Worm (Caenorhabditis elegans): ENCODE data around the gene top-2.
A peak's percentile ranks its signal among the peaks of the same experiment; 100 is the strongest.

The top-2 gene

ce11 chrII:11865644-11866043 is 9.3 kb upstream of the top-2 start, which contains the start of gene K12D12.4:
K12D12.4 (minus strand) TSS chrII:11865744.
- TF ChIP-seq mep-1 (tag; optimal IDR thresholded peaks at IDR 0.05) = no peak
- no peak for TF ChIP-seq ceh-39 (tag; optimal IDR thresholded peaks at IDR 0.05)
- no peak for TF ChIP-seq unc-120 (tag; optimal IDR thresholded peaks at IDR 0.05; ENCODE audit: poor library complexity, severe bottlenecking)
- no peak for TF ChIP-seq ceh-83 (GFP tag; optimal IDR thresholded peaks at IDR 0.05)
- TF ChIP-seq elt-1 (tag; optimal IDR thresholded peaks at IDR 0.05; ENCODE audit: borderline replicate concordance, insufficient read depth) = no peak
- TF ChIP-seq lin-32 (GFP tag; optimal IDR thresholded peaks at IDR 0.05) = no peak
- no peak for TF ChIP-seq snpc-4 (tag; optimal IDR thresholded peaks at IDR 0.05)
- TF ChIP-seq ztf-11 (tag; optimal IDR thresholded peaks at IDR 0.05) = no peak
- TF ChIP-seq M03D4.4 (tag; optimal IDR thresholded peaks at IDR 0.05) = no peak
- TF ChIP-seq ces-1 (GFP tag; optimal IDR thresholded peaks at IDR 0.05) = no peak
- TF ChIP-seq flh-1 (GFP tag; optimal IDR thresholded peaks at IDR 0.05) = no peak
- TF ChIP-seq ham-2 (GFP tag; optimal IDR thresholded peaks at IDR 0.05) = no peak
- no peak for TF ChIP-seq nhr-2 (tag; optimal IDR thresholded peaks at IDR 0.05)

- TF ChIP-seq ztf-11 (tag; optimal IDR thresholded peaks at IDR 0.05) (no peak), nhr-28 (tag; optimal IDR thresholded peaks at IDR 0.05) (no peak), lsy-2 (tag; optimal IDR thresholded peaks at IDR 0.05) (no peak), nhr-237 (tag; optimal IDR thresholded peaks at IDR 0.05) (no peak), mep-1 (tag; optimal IDR thresholded peaks at IDR 0.05) (no peak), drap-1 (GFP tag; optimal IDR thresholded peaks at IDR 0.05) (no peak), pha-4 (tag; optimal IDR thresholded peaks at IDR 0.05) (no peak), flh-1 (GFP tag; optimal IDR thresholded peaks at IDR 0.05) (no peak), unc-39 (tag; optimal IDR thresholded peaks at IDR 0.05) (no peak), ces-1 (GFP tag; optimal IDR thresholded peaks at IDR 0.05) (no peak)
Measured at ce11 chrII:11868234-11868633, 6.7 kb upstream of the top-2 start, which contains the start of gene col-84. col-84 (plus strand) TSS chrII:11868534.

- TF ChIP-seq mab-5 (tag; optimal IDR thresholded peaks at IDR 0.05) = no peak
- no peak for TF ChIP-seq pha-4 (tag; optimal IDR thresholded peaks at IDR 0.05)
- TF ChIP-seq zip-8 (tag; optimal IDR thresholded peaks at IDR 0.05) = no peak
- TF ChIP-seq unc-62 (GFP tag; optimal IDR thresholded peaks at IDR 0.05) = no peak
- no peak for TF ChIP-seq lsy-2 (tag; optimal IDR thresholded peaks at IDR 0.05)
- no peak for TF ChIP-seq hlh-1 (tag; optimal IDR thresholded peaks at IDR 0.05)
- TF ChIP-seq ztf-11 (tag; optimal IDR thresholded peaks at IDR 0.05) = no peak
Measured at ce11 chrII:11868893-11869292, 6.1 kb upstream of the top-2 start.

ce11 chrII:11879784-11880183 is 4.8 kb downstream of the top-2 start:
- TF ChIP-seq snpc-4 (tag; optimal IDR thresholded peaks at IDR 0.05) (no peak), ceh-43 (GFP tag; optimal IDR thresholded peaks at IDR 0.05) (no peak), mls-2 (tag; optimal IDR thresholded peaks at IDR 0.05) (no peak), mab-5 (tag; optimal IDR thresholded peaks at IDR 0.05) (no peak), nhr-76 (tag; optimal IDR thresholded peaks at IDR 0.05) (no peak), lin-13 (tag; optimal IDR thresholded peaks at IDR 0.05) (no peak), blmp-1 (tag; optimal IDR thresholded peaks at IDR 0.05) (no peak), drap-1 (GFP tag; optimal IDR thresholded peaks at IDR 0.05) (no peak), cnd-1 (tag; optimal IDR thresholded peaks at IDR 0.05) (no peak), nhr-237 (tag; optimal IDR thresholded peaks at IDR 0.05) (no peak), ztf-11 (tag; optimal IDR thresholded peaks at IDR 0.05) (no peak), nhr-12 (tag; optimal IDR thresholded peaks at IDR 0.05) (no peak)

ce11 chrII:11880456-11881353 is 5.8 kb downstream of the top-2 start:
- TF ChIP-seq elt-1 (tag; optimal IDR thresholded peaks at IDR 0.05; ENCODE audit: borderline replicate concordance, insufficient read depth) (no peak), ham-2 (GFP tag; optimal IDR thresholded peaks at IDR 0.05) (peak; percentile 16), pha-4 (tag; optimal IDR thresholded peaks at IDR 0.05) (no peak), blmp-1 (tag; optimal IDR thresholded peaks at IDR 0.05) (peak; percentile 67), ceh-39 (tag; optimal IDR thresholded peaks at IDR 0.05) (peak; percentile 15), M03D4.4 (tag; optimal IDR thresholded peaks at IDR 0.05) (peak; percentile 29), nhr-2 (tag; optimal IDR thresholded peaks at IDR 0.05) (peak; percentile 81), mab-5 (tag; optimal IDR thresholded peaks at IDR 0.05) (no peak)
